Fruit fly (Drosophila melanogaster) whole organism, embryonic: Measurements from ENCODE around the gene CG7179.

Experiments
- BEAF-32 ChIP-seq: fragments of 200-800 bp; sonication (Bioruptor generic); optimal IDR thresholded peaks from 3 replicates; lab custom pipeline; 2017; ENCODE audit warnings: missing biosample characterization, missing genetic modification characterization, mild to moderate bottlenecking, moderate library complexity, missing genetic modification reagents
- CG10267 ChIP-seq: fragments of 200-800 bp; sonication (Bioruptor generic); optimal IDR thresholded peaks from 2 replicates; lab custom pipeline; 2018; ENCODE audit warnings: missing biosample characterization, mild to moderate bottlenecking, missing genetic modification characterization, moderate library complexity
- CG10431 ChIP-seq: fragments of 200-800 bp; sonication (Bioruptor generic); optimal IDR thresholded peaks from 3 replicates; lab custom pipeline; 2018; ENCODE audit warnings: missing biosample characterization, mild to moderate bottlenecking, missing genetic modification characterization
- CG11456 ChIP-seq: fragments of 200-800 bp; sonication (Bioruptor generic); IDR thresholded peaks from 3 replicates; pipeline ENCODE4 v1.3.6; 2022; ENCODE audit warnings: missing biosample characterization, missing genetic modification characterization
- CG11560 ChIP-seq: fragments of 200-800 bp; sonication (Bioruptor generic); IDR thresholded peaks from 3 replicates; pipeline ENCODE4 v1.3.6; 2022; ENCODE audit warnings: missing biosample characterization, missing genetic modification characterization
- CG12236 ChIP-seq: fragments of 200-800 bp; sonication (Bioruptor generic); optimal IDR thresholded peaks from 2 replicates; lab custom pipeline; 2016; ENCODE audit warnings: missing biosample characterization, missing genetic modification characterization
- CG14050 ChIP-seq: fragments of 200-800 bp; sonication (Bioruptor generic); IDR thresholded peaks from 3 replicates; pipeline ENCODE4 v1.3.6; 2022; ENCODE audit warnings: missing biosample characterization, missing genetic modification characterization
- CG15479 ChIP-seq: fragments of 200-800 bp; sonication (Bioruptor generic); optimal IDR thresholded peaks from 3 replicates; lab custom pipeline; 2019; ENCODE audit warnings: missing biosample characterization, mild to moderate bottlenecking, missing genetic modification characterization, moderate library complexity
- CG1647 ChIP-seq: fragments of 200-800 bp; sonication (Bioruptor generic); optimal IDR thresholded peaks from 3 replicates; lab custom pipeline; 2016; ENCODE audit warnings: missing biosample characterization, missing genetic modification characterization
- CG17186 ChIP-seq: fragments of 200-800 bp; sonication (Bioruptor generic); optimal IDR thresholded peaks from 3 replicates; lab custom pipeline; 2017; ENCODE audit warnings: missing biosample characterization, missing genetic modification reagents, missing genetic modification characterization
- CG17568 ChIP-seq: fragments of 200-800 bp; sonication (Bioruptor generic); optimal IDR thresholded peaks from 2 replicates; lab custom pipeline; 2018; ENCODE audit warnings: missing biosample characterization, mild to moderate bottlenecking, missing genetic modification characterization, moderate library complexity
- CG30431 ChIP-seq: fragments of 200-800 bp; sonication (Bioruptor generic); optimal IDR thresholded peaks from 2 replicates; lab custom pipeline; 2017; ENCODE audit warnings: missing biosample characterization, missing genetic modification characterization
- CG4360 ChIP-seq: fragments of 200-800 bp; sonication (Bioruptor generic); IDR thresholded peaks from 2 replicates; pipeline ENCODE4 v1.3.6; 2022; ENCODE audit warnings: missing biosample characterization, missing genetic modification characterization
- CG6683 ChIP-seq: fragments of 200-800 bp; sonication (Bioruptor generic); optimal IDR thresholded peaks from 2 replicates; lab custom pipeline; 2017; ENCODE audit warnings: missing biosample characterization, mild to moderate bottlenecking, missing genetic modification characterization, missing genetic modification reagents
- CG6689 ChIP-seq: fragments of 200-800 bp; sonication (Bioruptor generic); IDR thresholded peaks from 2 replicates; pipeline ENCODE4 v1.3.6; 2022; ENCODE audit warnings: missing biosample characterization, missing genetic modification characterization
- CG9932 ChIP-seq: fragments of 200-800 bp; sonication (Bioruptor generic); IDR thresholded peaks from 2 replicates; pipeline ENCODE4 v1.3.6; 2022; ENCODE audit warnings: missing biosample characterization, missing genetic modification characterization
- Camta ChIP-seq: fragments of 200-800 bp; sonication (Bioruptor generic); optimal IDR thresholded peaks from 2 replicates; lab custom pipeline; 2016; ENCODE audit warnings: missing biosample characterization, missing genetic modification characterization
- D19B ChIP-seq: fragments of 200-800 bp; sonication (Bioruptor generic); optimal IDR thresholded peaks from 2 replicates; lab custom pipeline; 2017; ENCODE audit warnings: missing biosample characterization, mild to moderate bottlenecking, missing genetic modification characterization
- H15 ChIP-seq: fragments of 200-800 bp; sonication (Bioruptor generic); IDR thresholded peaks from 3 replicates; pipeline ENCODE4 v1.3.6; 2022; ENCODE audit warnings: missing biosample characterization, missing genetic modification characterization
- HLH3B ChIP-seq: fragments of 200-800 bp; sonication (Bioruptor generic); IDR thresholded peaks from 2 replicates; pipeline ENCODE4 v1.3.6; 2022; ENCODE audit warnings: missing biosample characterization, missing genetic modification characterization
- Hr78 ChIP-seq, 2 experiments: fragments of 200-800 bp in 1 of 2; fragments of >200 bp in 1 of 2; sonication (Bioruptor generic) in 1 of 2; optimal IDR thresholded peaks; 2 replicates each; lab custom pipeline; 2017 to 2019; ENCODE audit warnings: missing biosample characterization in 2 of 2, missing genetic modification characterization in 2 of 2, mild to moderate bottlenecking in 1 of 2, moderate library complexity in 1 of 2
- NFAT ChIP-seq: fragments of 200-800 bp; sonication (Bioruptor generic); IDR thresholded peaks from 2 replicates; pipeline ENCODE4 v1.3.6; 2022; ENCODE audit warnings: missing biosample characterization, missing genetic modification characterization
- Optix ChIP-seq: fragments of 200-800 bp; sonication (Bioruptor generic); IDR thresholded peaks from 3 replicates; pipeline ENCODE4 v1.3.6; 2022; ENCODE audit warnings: missing biosample characterization, missing genetic modification characterization
- Rfx ChIP-seq: fragments of 200-800 bp; sonication (Bioruptor generic); IDR thresholded peaks from 2 replicates; pipeline ENCODE4 v1.3.6; 2022; ENCODE audit warnings: missing biosample characterization, missing genetic modification characterization
- Rx ChIP-seq: fragments of 200-800 bp; sonication (Bioruptor generic); IDR thresholded peaks from 2 replicates; pipeline ENCODE4 v1.3.6; 2022; ENCODE audit warnings: missing biosample characterization, missing genetic modification characterization
- ab ChIP-seq: fragments of 200-800 bp; sonication (Bioruptor generic); optimal IDR thresholded peaks from 2 replicates; lab custom pipeline; 2016; ENCODE audit warnings: missing biosample characterization, missing genetic modification characterization
- al ChIP-seq: fragments of 200-800 bp; sonication (Bioruptor generic); IDR thresholded peaks from 2 replicates; pipeline ENCODE4 v1.3.6; 2022; ENCODE audit warnings: missing biosample characterization, missing genetic modification characterization
- ase ChIP-seq: fragments of 200-800 bp; sonication (Bioruptor generic); IDR thresholded peaks from 3 replicates; pipeline ENCODE4 v1.3.6; 2022; ENCODE audit warnings: missing biosample characterization, missing genetic modification characterization
- bowl ChIP-seq: fragments of 200-800 bp; sonication (Bioruptor generic); IDR thresholded peaks from 2 replicates; pipeline ENCODE4 v1.3.6; 2022; ENCODE audit warnings: missing biosample characterization, missing genetic modification characterization
- chif ChIP-seq, 2 experiments: fragments of 200-800 bp; sonication (Bioruptor generic); optimal IDR thresholded peaks; 3 replicates each; lab custom pipeline; 2016; ENCODE audit warnings: missing biosample characterization in 2 of 2, missing genetic modification characterization in 2 of 2
- chm ChIP-seq: fragments of 200-800 bp; sonication (Bioruptor generic); IDR thresholded peaks from 2 replicates; pipeline ENCODE4 v1.3.6; 2022; ENCODE audit warnings: missing biosample characterization, missing genetic modification characterization
- crol ChIP-seq: fragments of 200-800 bp; sonication (Bioruptor generic); IDR thresholded peaks from 2 replicates; pipeline ENCODE4 v1.3.6; 2022; ENCODE audit warnings: missing biosample characterization, missing genetic modification characterization
- dimm ChIP-seq: fragments of 200-800 bp; sonication (Bioruptor generic); IDR thresholded peaks from 2 replicates; pipeline ENCODE4 v1.3.6; 2022; ENCODE audit warnings: missing biosample characterization, missing genetic modification characterization
- fd102C ChIP-seq: fragments of 200-800 bp; sonication (Bioruptor generic); optimal IDR thresholded peaks from 2 replicates; lab custom pipeline; 2018; ENCODE audit warnings: missing biosample characterization, mild to moderate bottlenecking, missing genetic modification characterization, moderate library complexity
- fru ChIP-seq: fragments of >200 bp; optimal IDR thresholded peaks from 2 replicates; lab custom pipeline; 2017
- maf-S ChIP-seq: fragments of 200-800 bp; sonication (Bioruptor generic); optimal IDR thresholded peaks from 2 replicates; lab custom pipeline; 2016; ENCODE audit warnings: missing biosample characterization, missing genetic modification characterization
- oc ChIP-seq: fragments of 200-800 bp; sonication (Bioruptor generic); optimal IDR thresholded peaks from 2 replicates; lab custom pipeline; 2018; ENCODE audit warnings: missing biosample characterization, mild to moderate bottlenecking, missing genetic modification characterization, moderate library complexity
- onecut ChIP-seq: fragments of 200-800 bp; sonication (Bioruptor generic); IDR thresholded peaks from 2 replicates; pipeline ENCODE4 v1.3.6; 2022; ENCODE audit warnings: missing biosample characterization, missing genetic modification characterization
- p53 ChIP-seq: fragments of 200-800 bp; sonication (Bioruptor generic); optimal IDR thresholded peaks from 2 replicates; lab custom pipeline; 2016; ENCODE audit warnings: missing biosample characterization, missing genetic modification characterization
- pnt ChIP-seq: fragments of 200-800 bp; sonication (Bioruptor generic); optimal IDR thresholded peaks from 3 replicates; lab custom pipeline; 2016; ENCODE audit warnings: missing biosample characterization, missing genetic modification characterization
- salm ChIP-seq: fragments of 200-800 bp; sonication (Bioruptor generic); optimal IDR thresholded peaks from 2 replicates; lab custom pipeline; 2018; ENCODE audit warnings: missing biosample characterization, mild to moderate bottlenecking, missing genetic modification characterization
- sens ChIP-seq: fragments of 200-800 bp; sonication (Bioruptor generic); peaks from one replicate; lab custom pipeline; 2016; ENCODE audit warnings: missing biosample characterization, missing genetic modification characterization
- sisA ChIP-seq: fragments of 200-800 bp; sonication (Bioruptor generic); IDR thresholded peaks from 2 replicates; pipeline ENCODE4 v1.3.6; 2022; ENCODE audit warnings: missing biosample characterization, missing genetic modification characterization
- slbo ChIP-seq: fragments of 200-800 bp; sonication (Bioruptor generic); IDR thresholded peaks from 2 replicates; pipeline ENCODE4 v1.3.6; 2022; ENCODE audit warnings: missing biosample characterization, missing genetic modification characterization
- slou ChIP-seq: fragments of 200-800 bp; sonication (Bioruptor generic); optimal IDR thresholded peaks from 3 replicates; lab custom pipeline; 2016; ENCODE audit warnings: missing biosample characterization, missing genetic modification characterization
- sr ChIP-seq: fragments of 200-800 bp; sonication (Bioruptor generic); IDR thresholded peaks from 3 replicates; pipeline ENCODE4 v1.3.6; 2022; ENCODE audit warnings: missing biosample characterization, missing genetic modification characterization
- stc ChIP-seq: fragments of 200-800 bp; sonication (Bioruptor generic); IDR thresholded peaks from 2 replicates; pipeline ENCODE4 v1.3.6; 2022; ENCODE audit warnings: missing biosample characterization, missing genetic modification characterization
- twi ChIP-seq: fragments of 200-800 bp; optimal IDR thresholded peaks from 2 replicates; lab custom pipeline; 2019; ENCODE audit warnings: missing biosample characterization, mild to moderate bottlenecking, missing genetic modification characterization, moderate library complexity
- wor ChIP-seq: fragments of 200-800 bp; sonication (Bioruptor generic); IDR thresholded peaks from 2 replicates; pipeline ENCODE4 v1.3.6; 2022; ENCODE audit warnings: missing biosample characterization, missing genetic modification characterization

The CG7179 gene

dm6 chr2L:7781165-7781564 is 3.3 kb upstream of the CG7179 start, which contains the start of gene CG7164:
TSS of gene CG7164 (plus strand) at chr2L:7781465.
- TF ChIP-seq onecut (GFP tag; lab: Robert Waterston, UW) (no peak), fd102C (GFP tag; lab: Kevin White, UChicago) (no peak)

dm6 chr2L:7779785-7780184 is 2.0 kb upstream of the CG7179 start, which contains the start of gene Uro:
TSS of gene Uro (plus strand) at chr2L:7780085.
- TF ChIP-seq al (no peak), sens (GFP tag; lab: Kevin White, UChicago) (peak; percentile 18)

- no peak for TF ChIP-seq chm (GFP tag; lab: Robert Waterston, UW)
- no peak for TF ChIP-seq CG10267 (tag; lab: Kevin White, UChicago)
- no peak for TF ChIP-seq BEAF-32 (GFP tag; lab: Kevin White, UChicago)
- no peak for TF ChIP-seq p53
- TF ChIP-seq chif (GFP tag; optimal IDR thresholded peaks at IDR 0.05; lab: Kevin White, UChicago), result no peak
- TF ChIP-seq maf-S (GFP tag; lab: Kevin White, UChicago), result no peak
- TF ChIP-seq D19B (GFP tag; lab: Kevin White, UChicago), result no peak
- TF ChIP-seq CG14050 (GFP tag; lab: Robert Waterston, UW), result no peak
- TF ChIP-seq pnt (GFP tag; lab: Kevin White, UChicago), result no peak
- TF ChIP-seq CG6683, result no peak
- no peak for TF ChIP-seq wor
- TF ChIP-seq CG1647 (GFP tag; lab: Kevin White, UChicago), result no peak
- no peak for TF ChIP-seq CG4360 (GFP tag; lab: Robert Waterston, UW)
- TF ChIP-seq slou, result no peak
- no peak for TF ChIP-seq HLH3B (GFP tag; lab: Robert Waterston, UW)
- no peak for TF ChIP-seq ab (GFP tag; lab: Kevin White, UChicago)
- no peak for TF ChIP-seq CG10431 (GFP tag; lab: Kevin White, UChicago)
- no peak for TF ChIP-seq oc (tag; lab: Kevin White, UChicago)
- TF ChIP-seq crol (GFP tag; lab: Robert Waterston, UW), result no peak
- no peak for TF ChIP-seq CG12236 (GFP tag; lab: Kevin White, UChicago)
Measured at dm6 chr2L:7775260-7775659, 2.6 kb downstream of the CG7179 start.

dm6 chr2L:7771891-7772290 is 5.9 kb downstream of the CG7179 start:
- TF ChIP-seq salm (tag; lab: Kevin White, UChicago) (no peak), CG30431 (GFP tag; lab: Kevin White, UChicago) (no peak), CG15479 (GFP tag; lab: Kevin White, UChicago) (no peak), bowl (GFP tag; lab: Robert Waterston, UW) (0 out of 2 replicates have a peak, but pooled peaks have one; percentile 36), CG17568 (GFP tag; lab: Kevin White, UChicago) (peak; percentile 60), H15 (GFP tag; lab: Robert Waterston, UW) (no peak), sisA (GFP tag; lab: Robert Waterston, UW) (no peak), fru (no peak), slbo (peak; percentile 39), CG11456 (GFP tag; lab: Robert Waterston, UW) (0 out of 3 replicates have a peak, but pooled peaks have one; percentile 22), sr (GFP tag; lab: Robert Waterston, UW) (0 out of 3 replicates have a peak, but pooled peaks have one; percentile 33), Rfx (peak; percentile 5; the same call in 1 of the 2 replicates), twi (tag; lab: Kevin White, UChicago) (peak; percentile 78), CG6689 (0 out of 2 replicates have a peak, but pooled peaks have one; percentile 7), Rx (GFP tag; lab: Robert Waterston, UW) (no peak), dimm (GFP tag; lab: Robert Waterston, UW) (no peak), CG17186 (GFP tag; lab: Kevin White, UChicago) (no peak), Camta (no peak), stc (no peak), CG11560 (tag; lab: Robert Waterston, UW) (0 out of 3 replicates have a peak, but pooled peaks have one; percentile 8), NFAT (GFP tag; lab: Robert Waterston, UW) (no peak), ase (GFP tag; lab: Robert Waterston, UW) (peak; percentile 4; the same call in 1 of the 3 replicates), CG9932 (no peak), Hr78 (GFP tag; optimal IDR thresholded peaks at IDR 0.05; lab: Kevin White, UChicago) (no peak), Optix (GFP tag; lab: Robert Waterston, UW) (0 out of 3 replicates have a peak, but pooled peaks have one; percentile 12)
